Fruit fly (Drosophila melanogaster) S2 (cell line): ENCODE measurements around the gene Oga.

Experiments used
- CG8478 ChIP-seq: fragments of >200 bp; optimal IDR thresholded peaks from 2 replicates; lab custom pipeline; 2018
- CTCF ChIP-seq, 2 experiments: fragments of >200 bp; optimal IDR thresholded peaks; 2 replicates each; lab custom pipeline; 2018

DNA sequence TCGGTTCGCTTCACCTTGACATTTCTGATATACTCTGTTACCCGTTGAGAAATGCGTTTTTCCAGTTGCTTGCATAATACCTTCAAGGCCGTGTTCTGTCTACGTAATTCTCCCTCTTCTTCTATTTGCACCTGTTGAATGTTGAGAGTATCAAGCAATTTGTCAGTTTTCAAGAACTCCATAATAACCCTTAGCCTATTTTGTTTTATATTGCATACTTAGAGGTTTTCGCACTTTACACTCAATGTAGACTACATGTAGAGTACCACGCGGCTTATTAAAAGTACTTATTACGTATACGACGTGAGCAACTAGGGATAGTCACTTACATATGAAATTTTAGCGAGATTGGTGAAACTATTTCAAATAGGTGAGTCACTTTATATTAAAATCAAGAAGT, 15.7 kb upstream of the Oga start:
- TF ChIP-seq CG8478 (lab: Kevin White, UChicago): no peak
- TF ChIP-seq CTCF (optimal IDR thresholded peaks at IDR 0.05; lab: Kevin White, UChicago): peak in 1 of 2 experiments; percentile 33
